Worm (Caenorhabditis elegans) whole organism, midembryonic: Measurements from ENCODE around the gene R07E5.6.

ENCODE experiments used
- med-1 ChIP-seq: sonication (generic microtip); optimal IDR thresholded peaks from 2 replicates; lab custom pipeline; 2017; ENCODE audit warnings: missing genetic modification characterization, mild to moderate bottlenecking, missing compliant biosample characterization, antibody characterized with exemption, missing genetic modification reagents; ENCODE audit not compliant: insufficient read depth
- ztf-23 ChIP-seq: fragments of 200-800 bp; sonication (Bioruptor generic); IDR thresholded peaks from 2 replicates; pipeline ENCODE4 v1.3.6; 2022; ENCODE audit warnings: missing genetic modification reagents, missing genetic modification characterization, missing compliant biosample characterization
- ztf-29 ChIP-seq: fragments of 200-800 bp; sonication (Bioruptor generic); IDR thresholded peaks from 2 replicates; pipeline ENCODE4 v1.3.6; 2022; ENCODE audit warnings: missing genetic modification reagents, missing genetic modification characterization, missing compliant biosample characterization

ce11 chrIII:4415135-4415534 is 16.6 kb downstream of the R07E5.6 start, which contains the start of gene R07E5.11:
- TF ChIP-seq ztf-23 (GFP tag; lab: Robert Waterston, UW), result no peak
- no peak for TF ChIP-seq ztf-29 (GFP tag; lab: Robert Waterston, UW)
- TF ChIP-seq med-1, result no peak
